Fruit fly (Drosophila melanogaster) whole organism, wandering third instar larva: ENCODE measurements around the gene CG3040.
A peak's percentile ranks its signal among the peaks of the same experiment; 100 is the strongest.

Source experiments
- CG9705 ChIP-seq: fragments of 200-800 bp; sonication (Bioruptor generic); optimal IDR thresholded peaks from 2 replicates; lab custom pipeline; 2018; ENCODE audit warnings: missing biosample characterization, mild to moderate bottlenecking, missing genetic modification characterization
- CrebA ChIP-seq: fragments of 200-800 bp; sonication (Bioruptor generic); optimal IDR thresholded peaks from 2 replicates; lab custom pipeline; 2016; ENCODE audit warnings: missing biosample characterization, mild to moderate bottlenecking, missing genetic modification characterization, borderline replicate concordance
- Hr78 ChIP-seq: fragments of >200 bp; optimal IDR thresholded peaks from 2 replicates; lab custom pipeline; 2017; ENCODE audit warnings: missing biosample characterization, missing genetic modification characterization
- Mio ChIP-seq: sonication (Bioruptor generic); optimal IDR thresholded peaks from 2 replicates; lab custom pipeline; 2016; ENCODE audit warnings: missing biosample characterization, missing genetic modification characterization
- Myc ChIP-seq: fragments of >200 bp; optimal IDR thresholded peaks from 2 replicates; lab custom pipeline; 2017
- br ChIP-seq: fragments of 200-800 bp; sonication (Bioruptor generic); optimal IDR thresholded peaks from 2 replicates; lab custom pipeline; 2016; ENCODE audit warnings: missing biosample characterization, missing genetic modification characterization
- brk ChIP-seq: fragments of 200-800 bp; sonication (Bioruptor generic); optimal IDR thresholded peaks from 2 replicates; lab custom pipeline; 2016; ENCODE audit warnings: missing biosample characterization, mild to moderate bottlenecking, missing genetic modification characterization
- jim ChIP-seq: fragments of 175-275, 200-325 bp; sonication (Bioruptor generic); optimal IDR thresholded peaks from 2 replicates; lab custom pipeline; 2016; ENCODE audit warnings: missing biosample characterization, mild to moderate bottlenecking, missing genetic modification characterization
- tai ChIP-seq: sonication (Bioruptor generic); optimal IDR thresholded peaks from 2 replicates; lab custom pipeline; 2016; ENCODE audit warnings: missing biosample characterization, missing genetic modification characterization

- TF ChIP-seq br (GFP tag; lab: Kevin White, UChicago) (no peak), CrebA (GFP tag; lab: Kevin White, UChicago) (peak; percentile 46), Myc (no peak), Hr78 (GFP tag; lab: Kevin White, UChicago) (no peak), brk (GFP tag; lab: Kevin White, UChicago) (no peak), Mio (GFP tag; lab: Kevin White, UChicago) (no peak), jim (peak; percentile 62), CG9705 (GFP tag; lab: Kevin White, UChicago) (no peak), tai (GFP tag; lab: Kevin White, UChicago) (no peak)
Observed at dm6 chrX:6998492-6998852, 25.3 kb upstream of the CG3040 start, which contains the start of gene Inx2.
